Worm (Caenorhabditis elegans) whole organism, L1 larva: ENCODE measurements around the gene C23H5.15.

Source experiments
- C16A3.4 ChIP-seq: fragments of 150-350 bp; optimal IDR thresholded peaks from 2 replicates; lab custom pipeline; 2014; ENCODE audit warnings: missing biosample characterization, missing genetic modification characterization
- C34B4.2 ChIP-seq: sonication (generic microtip); optimal IDR thresholded peaks from 2 replicates; lab custom pipeline; 2017; ENCODE audit warnings: mild to moderate bottlenecking, missing genetic modification characterization, missing compliant biosample characterization
- aha-1 ChIP-seq: fragments of 150-350 bp; optimal IDR thresholded peaks from 2 replicates; lab custom pipeline; 2014; ENCODE audit warnings: missing biosample characterization, missing genetic modification characterization
- alr-1 ChIP-seq: fragments of 200-800 bp; sonication (Bioruptor generic); optimal IDR thresholded peaks from 2 replicates; lab custom pipeline; 2018; ENCODE audit warnings: borderline replicate concordance, mild to moderate bottlenecking, missing genetic modification characterization, missing compliant biosample characterization
- aly-2 ChIP-seq: fragments of 150-350 bp; optimal IDR thresholded peaks from 2 replicates; lab custom pipeline; 2014; ENCODE audit warnings: missing biosample characterization, missing genetic modification characterization
- blmp-1 ChIP-seq: fragments of 150-350 bp; optimal IDR thresholded peaks from 2 replicates; lab custom pipeline; 2014; ENCODE audit warnings: missing biosample characterization, missing genetic modification characterization
- ceh-63 ChIP-seq: fragments of 200-800 bp; sonication (Bioruptor generic); optimal IDR thresholded peaks from 2 replicates; lab custom pipeline; 2018; ENCODE audit warnings: mild to moderate bottlenecking, missing genetic modification characterization, missing compliant biosample characterization
- ceh-82 ChIP-seq, 3 experiments: fragments of 150-350 bp in 1 of 3; sonication (generic microtip) in 2 of 3; optimal IDR thresholded peaks; 2 replicates each; lab custom pipeline; 2014 to 2017; ENCODE audit warnings: missing biosample characterization in 3 of 3, missing genetic modification characterization in 3 of 3
- ceh-88 ChIP-seq: fragments of 200-800 bp; sonication (Bioruptor generic); IDR thresholded peaks from 2 replicates; pipeline ENCODE4 v1.3.6; 2022; ENCODE audit warnings: missing genetic modification characterization, missing compliant biosample characterization
- ceh-90 ChIP-seq: sonication (generic microtip); optimal IDR thresholded peaks from 2 replicates; lab custom pipeline; 2016; ENCODE audit warnings: missing genetic modification characterization, missing compliant biosample characterization
- ces-1 ChIP-seq: fragments of 150-350 bp; optimal IDR thresholded peaks from 2 replicates; lab custom pipeline; 2014; ENCODE audit warnings: missing biosample characterization, missing genetic modification reagents, missing genetic modification characterization
- efl-1 ChIP-seq, 4 experiments: fragments of 150-350 bp; optimal IDR thresholded peaks in 3 of 4; peaks in 1 of 4; 1 replicate in 1 of 4; 2 replicates in 3 of 4; lab custom pipeline; 2014; ENCODE audit warnings: missing biosample characterization in 2 of 4, missing genetic modification characterization in 2 of 4, missing genetic modification reagents in 2 of 4
- efl-3 ChIP-seq: fragments of 200-800 bp; sonication (Bioruptor generic); optimal IDR thresholded peaks from 2 replicates; lab custom pipeline; 2018; ENCODE audit warnings: mild to moderate bottlenecking, missing genetic modification characterization, missing compliant biosample characterization
- egl-13 ChIP-seq: sonication (generic microtip); optimal IDR thresholded peaks from 2 replicates; lab custom pipeline; 2016; ENCODE audit warnings: missing genotype, missing genetic modification reagents, missing genetic modification characterization, missing compliant biosample characterization
- ets-5 ChIP-seq: fragments of 200-800 bp; sonication (Bioruptor generic); IDR thresholded peaks from 2 replicates; pipeline ENCODE4 v1.3.6; 2022; ENCODE audit warnings: missing genetic modification characterization, missing compliant biosample characterization
- fkh-10 ChIP-seq: sonication (generic microtip); optimal IDR thresholded peaks from 2 replicates; lab custom pipeline; 2017; ENCODE audit warnings: missing biosample characterization, missing genetic modification reagents, missing genetic modification characterization
- fkh-8 ChIP-seq: sonication (generic microtip); optimal IDR thresholded peaks from 2 replicates; lab custom pipeline; 2016; ENCODE audit warnings: mild to moderate bottlenecking, missing genetic modification characterization, missing compliant biosample characterization
- grh-1 ChIP-seq: fragments of 200-800 bp; sonication (Bioruptor generic); IDR thresholded peaks from 2 replicates; pipeline ENCODE4 v1.3.6; 2022; ENCODE audit warnings: missing genetic modification reagents, missing genetic modification characterization, missing compliant biosample characterization
- hlh-17 ChIP-seq: fragments of 200-800 bp; sonication (Bioruptor generic); optimal IDR thresholded peaks from 2 replicates; lab custom pipeline; 2018; ENCODE audit warnings: missing genetic modification characterization, mild to moderate bottlenecking, missing compliant biosample characterization, moderate library complexity, borderline replicate concordance
- hlh-4 ChIP-seq: sonication (generic microtip); optimal IDR thresholded peaks from 2 replicates; lab custom pipeline; 2016; ENCODE audit warnings: mild to moderate bottlenecking, missing genetic modification characterization, missing compliant biosample characterization
- irx-1 ChIP-seq: sonication (generic microtip); optimal IDR thresholded peaks from 2 replicates; lab custom pipeline; 2016; ENCODE audit warnings: missing genetic modification characterization, missing compliant biosample characterization
- isw-1 ChIP-seq: fragments of 200-800 bp; sonication (Bioruptor generic); IDR thresholded peaks from 2 replicates; pipeline ENCODE4 v1.3.6; 2022; ENCODE audit warnings: missing genetic modification characterization, missing compliant biosample characterization
- lin-13 ChIP-seq: fragments of 150-350 bp; optimal IDR thresholded peaks from 2 replicates; lab custom pipeline; 2014; ENCODE audit warnings: missing biosample characterization, missing genetic modification reagents, missing genetic modification characterization
- lin-14 ChIP-seq: fragments of 200-800 bp; sonication (Bioruptor generic); optimal IDR thresholded peaks from 2 replicates; lab custom pipeline; 2018; ENCODE audit warnings: mild to moderate bottlenecking, missing genetic modification characterization, moderate library complexity, missing compliant biosample characterization
- lin-35 ChIP-seq, 2 experiments: fragments of 150-350 bp; optimal IDR thresholded peaks; 2 replicates each; lab custom pipeline; 2014; ENCODE audit warnings: missing biosample characterization in 2 of 2, missing genetic modification characterization in 2 of 2, missing genetic modification reagents in 2 of 2
- lin-39 ChIP-seq: fragments of 150-350 bp; optimal IDR thresholded peaks from 2 replicates; lab custom pipeline; 2014; ENCODE audit warnings: missing biosample characterization, missing genetic modification reagents, missing genetic modification characterization
- mab-9 ChIP-seq: fragments of 200-800 bp; sonication (Bioruptor generic); IDR thresholded peaks from 2 replicates; pipeline ENCODE4 v1.3.6; 2022; ENCODE audit warnings: missing genetic modification reagents, missing genetic modification characterization, missing compliant biosample characterization
- mdl-1 ChIP-seq, 2 experiments: fragments of 150-350 bp; optimal IDR thresholded peaks; 2 replicates each; lab custom pipeline; 2014 to 2017; ENCODE audit warnings: missing biosample characterization in 2 of 2, missing genetic modification characterization in 2 of 2, inconsistent platforms in 1 of 2
- nhr-12 ChIP-seq: sonication (generic microtip); optimal IDR thresholded peaks from 2 replicates; lab custom pipeline; 2017; ENCODE audit warnings: missing biosample characterization, missing genetic modification characterization
- nhr-20 ChIP-seq: sonication (generic microtip); optimal IDR thresholded peaks from 2 replicates; lab custom pipeline; 2016; ENCODE audit warnings: mild to moderate bottlenecking, missing genetic modification characterization, missing compliant biosample characterization
- nhr-237 ChIP-seq: fragments of 150-350 bp; optimal IDR thresholded peaks from 2 replicates; lab custom pipeline; 2014; ENCODE audit warnings: missing biosample characterization, missing genetic modification characterization
- nhr-28 ChIP-seq: fragments of 150-350 bp; optimal IDR thresholded peaks from 2 replicates; lab custom pipeline; 2014; ENCODE audit warnings: missing biosample characterization, missing genetic modification characterization
- nhr-76 ChIP-seq: sonication (generic microtip); optimal IDR thresholded peaks from 2 replicates; lab custom pipeline; 2017; ENCODE audit warnings: missing biosample characterization, missing genetic modification characterization
- nhr-77 ChIP-seq: fragments of 150-350 bp; optimal IDR thresholded peaks from 2 replicates; lab custom pipeline; 2014; ENCODE audit warnings: missing biosample characterization, missing genetic modification characterization
- nhr-84 ChIP-seq: sonication (generic microtip); optimal IDR thresholded peaks from 2 replicates; lab custom pipeline; 2017; ENCODE audit warnings: missing biosample characterization, missing genetic modification characterization
- nhr-90 ChIP-seq: sonication (generic microtip); optimal IDR thresholded peaks from 2 replicates; lab custom pipeline; 2016; ENCODE audit warnings: mild to moderate bottlenecking, missing genetic modification characterization, missing compliant biosample characterization; ENCODE audit not compliant: poor library complexity
- pax-3 ChIP-seq: fragments of 200-800 bp; sonication (Bioruptor generic); optimal IDR thresholded peaks from 2 replicates; lab custom pipeline; 2018; ENCODE audit warnings: mild to moderate bottlenecking, missing genetic modification characterization, moderate library complexity, missing compliant biosample characterization
- pqm-1 ChIP-seq: sonication (generic microtip); optimal IDR thresholded peaks from 3 replicates; lab custom pipeline; 2017; ENCODE audit warnings: missing biosample characterization, missing genetic modification characterization
- snpc-4 ChIP-seq: fragments of 150-350 bp; optimal IDR thresholded peaks from 2 replicates; lab custom pipeline; 2014; ENCODE audit warnings: missing biosample characterization, missing genetic modification characterization
- sptf-1 ChIP-seq: fragments of 150-350 bp; optimal IDR thresholded peaks from 2 replicates; lab custom pipeline; 2014; ENCODE audit warnings: missing biosample characterization, missing genetic modification characterization
- sup-37 ChIP-seq: fragments of 200-800 bp; sonication (Bioruptor generic); optimal IDR thresholded peaks from 2 replicates; lab custom pipeline; 2018; ENCODE audit warnings: mild to moderate bottlenecking, missing genetic modification characterization, missing compliant biosample characterization
- tlp-1 ChIP-seq: fragments of 150-350 bp; optimal IDR thresholded peaks from 2 replicates; lab custom pipeline; 2014; ENCODE audit warnings: missing biosample characterization, missing genetic modification characterization
- unc-130 ChIP-seq: fragments of 150-350 bp; optimal IDR thresholded peaks from 2 replicates; lab custom pipeline; 2017; ENCODE audit warnings: missing biosample characterization, missing genetic modification characterization, inconsistent platforms
- unc-30 ChIP-seq: sonication (generic microtip); optimal IDR thresholded peaks from 2 replicates; lab custom pipeline; 2017; ENCODE audit warnings: missing biosample characterization, missing genetic modification characterization
- unc-62 ChIP-seq: fragments of 150-350 bp; optimal IDR thresholded peaks from 2 replicates; lab custom pipeline; 2014; ENCODE audit warnings: missing biosample characterization, missing genetic modification reagents, missing genetic modification characterization
- vab-15 ChIP-seq: sonication (generic microtip); optimal IDR thresholded peaks from 2 replicates; lab custom pipeline; 2017; ENCODE audit warnings: missing genotype, mild to moderate bottlenecking, missing genetic modification characterization, missing compliant biosample characterization
- zag-1 ChIP-seq: fragments of 150-350 bp; optimal IDR thresholded peaks from 2 replicates; lab custom pipeline; 2014; ENCODE audit warnings: missing biosample characterization, missing genetic modification characterization
- zip-4 ChIP-seq: fragments of 200-800 bp; sonication (Bioruptor generic); optimal IDR thresholded peaks from 2 replicates; lab custom pipeline; 2018; ENCODE audit warnings: mild to moderate bottlenecking, missing genetic modification characterization, moderate library complexity, missing compliant biosample characterization

C23H5.15 gene

ce11 chrIV:2099771-2100170 lies 2.9 kb downstream of the C23H5.15 start, which contains the start of gene C23H5.11:
TSS of gene C23H5.11 (minus strand) at chrIV:2099871.
- TF ChIP-seq sptf-1 (tag; lab: Kevin White, UChicago) (no peak), aha-1 (tag; lab: Kevin White, UChicago) (no peak), mab-9 (GFP tag; lab: Robert Waterston, UW) (no peak), nhr-76 (tag; lab: Kevin White, UChicago) (no peak), nhr-237 (tag; lab: Kevin White, UChicago) (no peak), fkh-8 (tag; lab: Kevin White, UChicago) (no peak), grh-1 (GFP tag; lab: Robert Waterston, UW) (no peak), pqm-1 (tag; lab: Kevin White, UChicago) (no peak)

ce11 chrIV:2083734-2084133 lies 19.0 kb downstream of the C23H5.15 start, which contains the start of gene mca-2:
TSS of gene mca-2 (plus strand) at chrIV:2084034.
- TF ChIP-seq nhr-76 (tag; lab: Kevin White, UChicago) (no peak), snpc-4 (tag; lab: Kevin White, UChicago) (no peak), lin-13 (GFP tag; lab: Kevin White, UChicago) (no peak), C34B4.2 (tag; lab: Kevin White, UChicago) (no peak), lin-35 (GFP tag; optimal IDR thresholded peaks at IDR 0.05; lab: Kevin White, UChicago) (no peak), efl-3 (no peak), fkh-10 (GFP tag; lab: Kevin White, UChicago) (no peak), ceh-90 (tag; lab: Kevin White, UChicago) (no peak), ces-1 (GFP tag; lab: Kevin White, UChicago) (no peak)
- TF ChIP-seq, all 84 proteins: peak for 0

- TF ChIP-seq nhr-84 (tag; lab: Kevin White, UChicago) (no peak), vab-15 (peak; percentile 88), lin-14 (GFP tag; lab: Kevin White, UChicago) (peak; percentile 75), mdl-1 (tag; optimal IDR thresholded peaks at IDR 0.05; lab: Kevin White, UChicago) (peak in 1 of 2 experiments; percentile 35), C16A3.4 (no peak), lin-39 (no peak), nhr-76 (tag; lab: Kevin White, UChicago) (no peak), irx-1 (tag; lab: Kevin White, UChicago) (no peak), unc-62 (GFP tag; lab: Kevin White, UChicago) (no peak), ceh-88 (no peak), blmp-1 (no peak), ces-1 (GFP tag; lab: Kevin White, UChicago) (no peak), nhr-90 (tag; lab: Kevin White, UChicago) (peak; percentile 30), alr-1 (tag; lab: Kevin White, UChicago) (no peak), nhr-28 (tag; lab: Kevin White, UChicago) (no peak), hlh-17 (GFP tag; lab: Kevin White, UChicago) (no peak), C34B4.2 (tag; lab: Kevin White, UChicago) (no peak), tlp-1 (no peak), isw-1 (GFP tag; lab: Robert Waterston, UW) (no peak), sup-37 (no peak), unc-30 (tag; lab: Kevin White, UChicago) (no peak), nhr-20 (tag; lab: Kevin White, UChicago) (peak; percentile 52), lin-35 (GFP tag; optimal IDR thresholded peaks at IDR 0.05; lab: Kevin White, UChicago) (peak in 1 of 2 experiments; percentile 38), efl-3 (no peak), zag-1 (no peak), egl-13 (tag; lab: Kevin White, UChicago) (no peak), ceh-82 (tag; optimal IDR thresholded peaks at IDR 0.05; lab: Kevin White, UChicago) (no peak), unc-130 (tag; lab: Kevin White, UChicago) (peak; percentile 1), nhr-12 (tag; lab: Kevin White, UChicago) (no peak), hlh-4 (tag; lab: Kevin White, UChicago) (no peak), pax-3 (no peak), zip-4 (GFP tag; lab: Kevin White, UChicago) (no peak), aly-2 (no peak), ets-5 (GFP tag; lab: Robert Waterston, UW) (no peak), ceh-63 (GFP tag; lab: Kevin White, UChicago) (no peak), nhr-77 (no peak), efl-1 (optimal IDR thresholded peaks at IDR 0.05; lab: Kevin White, UChicago) (peak in 1 of 2 experiments; percentile 14), efl-1 (GFP tag; optimal IDR thresholded peaks at IDR 0.05 in 1 of 2; lab: Kevin White, UChicago) (no peak)
Measured at ce11 chrIV:2083146-2083545, 19.5 kb downstream of the C23H5.15 start.
